Worm (Caenorhabditis elegans): Measurements from ENCODE around the gene Y51H7C.12.

Gene Y51H7C.12

DNA sequence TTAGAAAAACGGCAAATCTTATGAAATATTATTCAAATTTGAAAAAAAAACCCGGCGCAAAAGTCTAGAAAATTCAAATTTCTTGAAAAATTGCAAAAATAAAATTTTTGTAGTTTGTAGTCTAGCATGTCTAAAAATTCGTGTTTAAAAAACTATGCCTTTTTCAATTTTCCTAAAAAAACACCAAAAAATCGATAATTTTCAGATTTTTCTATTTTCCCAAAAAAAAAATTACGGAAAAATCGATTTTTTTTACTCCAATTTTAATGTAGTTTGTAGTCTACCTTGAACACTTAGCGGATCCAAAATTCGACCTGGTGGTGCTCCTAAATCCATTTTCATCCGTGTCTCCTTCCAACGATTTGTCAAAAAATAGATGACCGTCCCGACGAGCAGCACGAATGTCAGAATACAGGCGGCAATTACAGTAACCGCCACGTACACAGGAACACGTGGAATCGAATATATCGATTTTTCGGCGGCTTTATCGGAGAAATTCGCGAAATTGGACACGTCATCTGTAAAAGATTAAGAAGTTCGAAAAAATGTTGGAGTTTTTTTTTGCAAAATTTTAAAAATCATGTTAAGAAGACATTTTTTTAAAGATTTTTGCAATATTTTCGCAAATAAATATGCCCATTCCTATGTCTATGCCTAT lies 25.6 kb downstream of the Y51H7C.12 start (continued):
- no peak for TF ChIP-seq hpl-2 (GFP tag; optimal IDR thresholded peaks at IDR 0.05)

DNA sequence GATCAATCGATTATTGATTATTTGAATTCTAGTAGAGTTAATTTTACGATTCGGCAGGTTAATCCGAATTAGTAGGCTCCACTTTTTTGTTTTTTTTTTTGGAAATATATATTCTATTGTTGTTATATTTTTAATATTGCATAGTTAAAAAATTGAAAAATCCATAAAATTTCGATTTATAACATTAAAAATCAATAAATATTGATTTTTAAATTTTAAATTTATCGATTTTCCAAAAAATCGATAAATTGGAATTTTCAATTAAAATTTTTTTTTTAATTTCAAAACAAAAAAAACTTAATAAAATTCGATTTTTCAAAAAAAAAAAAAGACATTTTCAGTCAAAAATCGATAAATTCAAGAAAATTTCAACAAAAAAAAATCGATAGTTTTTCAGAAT lies 26.6 kb downstream of the Y51H7C.12 start:
- TF ChIP-seq pqm-1 (tag; optimal IDR thresholded peaks at IDR 0.05) (no peak), efl-1 (optimal IDR thresholded peaks at IDR 0.05) (no peak), efl-1 (GFP tag; optimal IDR thresholded peaks at IDR 0.05 in 1 of 2) (peak in 1 of 2 experiments; percentile 86)

DNA sequence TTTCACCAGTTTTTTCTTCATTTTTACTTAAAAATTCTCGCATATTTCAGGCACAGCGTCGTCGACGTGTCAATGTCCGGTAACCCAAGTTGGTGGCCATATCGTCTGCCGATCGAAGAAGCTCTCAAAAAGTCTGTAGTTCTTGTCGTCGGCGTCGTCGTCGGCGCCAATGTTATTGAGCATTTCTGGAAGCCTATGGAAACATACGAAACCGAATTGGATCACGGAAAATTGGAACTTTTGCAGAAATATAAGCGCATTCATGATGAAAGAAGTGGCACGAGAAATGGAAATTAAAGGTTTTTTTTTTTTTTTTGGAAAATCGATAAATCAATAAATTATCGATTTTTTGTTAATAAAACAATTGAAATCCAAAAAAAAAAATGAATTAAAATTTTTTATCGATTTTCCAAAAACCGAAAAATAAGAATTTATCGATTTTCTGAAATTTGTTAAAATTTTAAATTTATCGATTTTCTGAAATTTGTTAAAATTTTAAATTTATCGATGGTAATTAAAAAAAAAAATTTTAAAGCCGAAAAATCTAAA lies 34.1 kb downstream of the Y51H7C.12 start, which contains the start of gene alkb-1:
Gene alkb-1 (plus strand): TSS at position 51 of the 549 bp plus-strand sequence.
- TF ChIP-seq nhr-85 (tag) (no peak), Y116A8C.19 (tag; optimal IDR thresholded peaks at IDR 0.05; ENCODE audit: borderline replicate concordance) (no peak), jun-1 (tag; optimal IDR thresholded peaks at IDR 0.05) (no peak), grh-1 (GFP tag; IDR thresholded peaks at IDR 0.05) (no peak), nhr-71 (tag; optimal IDR thresholded peaks at IDR 0.05) (no peak), elt-2 (tag; optimal IDR thresholded peaks at IDR 0.05) (no peak), C04F5.9 (tag; optimal IDR thresholded peaks at IDR 0.05) (no peak), nhr-28 (tag; optimal IDR thresholded peaks at IDR 0.05) (no peak), ceh-63 (GFP tag; optimal IDR thresholded peaks at IDR 0.05) (no peak), egl-27 (tag; optimal IDR thresholded peaks at IDR 0.05) (no peak), C34B4.2 (tag; optimal IDR thresholded peaks at IDR 0.05) (no peak), fkh-8 (tag; optimal IDR thresholded peaks at IDR 0.05) (no peak), lin-35 (GFP tag; optimal IDR thresholded peaks at IDR 0.05) (no peak), blmp-1 (tag; optimal IDR thresholded peaks at IDR 0.05) (no peak), vab-15 (tag; optimal IDR thresholded peaks at IDR 0.05) (no peak), alr-1 (tag; optimal IDR thresholded peaks at IDR 0.05; ENCODE audit: borderline replicate concordance) (no peak), tlp-1 (tag; optimal IDR thresholded peaks at IDR 0.05) (no peak), tbx-2 (tag; optimal IDR thresholded peaks at IDR 0.05) (no peak)

DNA sequence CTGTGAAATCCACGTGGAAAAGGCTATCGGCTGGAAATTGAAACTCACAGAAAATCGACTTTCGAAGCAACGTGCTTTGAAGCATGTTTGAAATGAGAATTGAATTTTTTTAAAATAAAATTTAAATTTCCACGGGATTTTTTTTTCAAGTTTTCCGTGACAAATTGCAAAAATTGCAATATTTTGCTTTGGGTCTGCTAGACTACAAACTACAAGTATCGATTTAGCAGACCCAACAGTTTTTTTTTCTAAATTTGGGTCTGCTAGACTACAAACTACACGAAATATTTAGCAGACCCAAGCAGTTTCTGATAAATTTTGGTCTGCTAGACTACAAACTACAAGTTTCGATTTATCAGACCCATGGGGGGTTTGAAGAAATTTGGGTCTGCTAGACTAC lies 35.2 kb downstream of the Y51H7C.12 start, which contains the start of gene Y51H7C.9:
Gene Y51H7C.9 (minus strand): TSS at position 101 of the 400 bp plus-strand sequence.
- TF ChIP-seq ceh-63 (GFP tag; optimal IDR thresholded peaks at IDR 0.05) (no peak), swsn-7 (tag; optimal IDR thresholded peaks at IDR 0.05) (no peak), lin-14 (GFP tag; optimal IDR thresholded peaks at IDR 0.05) (no peak), pag-3 (tag; optimal IDR thresholded peaks at IDR 0.05; ENCODE audit: borderline replicate concordance, insufficient read depth) (no peak), sox-4 (tag; optimal IDR thresholded peaks at IDR 0.05) (no peak)

DNA sequence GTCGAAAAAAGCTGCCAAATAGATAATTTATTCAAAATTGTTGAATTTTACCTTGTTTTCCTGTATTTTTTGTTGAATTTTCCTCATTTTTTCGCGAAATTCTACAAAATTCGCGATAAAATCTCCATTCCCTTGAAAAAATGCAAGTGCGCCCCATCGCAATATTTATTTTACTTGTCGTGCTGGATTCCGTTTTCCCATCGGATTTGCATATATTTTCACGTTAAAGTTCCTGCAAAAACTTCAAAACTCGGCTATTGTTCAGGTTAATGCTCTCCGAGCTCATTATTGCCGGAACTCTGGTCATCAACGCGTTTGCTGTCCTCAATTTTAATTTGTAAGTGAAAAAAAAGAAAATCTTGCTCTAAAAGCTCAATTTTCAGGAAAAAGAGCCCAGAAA lies 43.5 kb downstream of the Y51H7C.12 start, which contains the start of the genes Y51H7C.41 and cogc-4:
Gene Y51H7C.41 (plus strand): TSS at position 266 of the 400 bp plus-strand sequence.
Gene cogc-4 (plus strand): TSS at position 386 of the 400 bp plus-strand sequence.
- TF ChIP-seq dpl-1 (GFP tag; optimal IDR thresholded peaks at IDR 0.05) (peak in 1 of 3 experiments; percentile 19), nhr-90 (tag; optimal IDR thresholded peaks at IDR 0.05; ENCODE audit: poor library complexity) (no peak), mep-1 (tag; optimal IDR thresholded peaks at IDR 0.05) (no peak), ceh-63 (GFP tag; optimal IDR thresholded peaks at IDR 0.05) (no peak), lin-35 (GFP tag; optimal IDR thresholded peaks at IDR 0.05) (no peak), efl-1 (optimal IDR thresholded peaks at IDR 0.05) (no peak), efl-1 (GFP tag; optimal IDR thresholded peaks at IDR 0.05 in 1 of 2) (peak in 1 of 2 experiments; percentile 90), nhr-76 (tag; optimal IDR thresholded peaks at IDR 0.05) (no peak)

DNA sequence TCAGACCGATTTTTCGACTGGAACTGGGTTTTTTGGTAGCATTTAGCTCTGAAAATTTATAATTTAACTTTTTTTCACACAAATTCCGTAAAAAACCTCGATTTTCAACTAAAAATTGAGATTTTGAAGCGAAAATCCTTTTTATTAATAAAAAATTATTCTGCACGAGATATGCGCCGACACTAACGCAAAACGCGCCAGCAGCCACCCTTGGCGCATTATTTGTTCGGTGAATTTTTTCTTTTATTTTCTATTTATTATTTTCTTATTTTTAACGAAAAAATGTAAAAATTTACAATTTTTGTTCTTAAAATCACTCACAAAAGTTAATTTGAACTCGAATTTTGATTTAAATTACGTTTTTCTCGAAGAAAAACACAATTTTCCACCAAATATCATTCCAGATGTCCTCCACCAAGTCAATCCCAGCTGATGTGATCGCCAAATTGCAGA lies 44.4 kb downstream of the Y51H7C.12 start, which contains the start of gene Y51H7C.7:
Gene Y51H7C.7 (plus strand): TSS at position 403 of the 453 bp plus-strand sequence.
- TF ChIP-seq fos-1 (tag; optimal IDR thresholded peaks at IDR 0.05) (peak; percentile 22), nhr-47 (tag; optimal IDR thresholded peaks at IDR 0.05) (peak; percentile 85), mef-2 (tag; optimal IDR thresholded peaks at IDR 0.05) (no peak), C16A3.4 (tag; optimal IDR thresholded peaks at IDR 0.05) (peak; percentile 27), pqm-1 (tag; optimal IDR thresholded peaks at IDR 0.05) (no peak), ztf-4 (tag; optimal IDR thresholded peaks at IDR 0.05) (no peak), tbx-2 (tag; optimal IDR thresholded peaks at IDR 0.05) (peak; percentile 74), elt-3 (tag; optimal IDR thresholded peaks at IDR 0.05) (peak in 2 of 6 experiments; percentile 16 to 49), rnt-1 (tag; optimal IDR thresholded peaks at IDR 0.05) (peak; percentile 73), ceh-82 (tag; optimal IDR thresholded peaks at IDR 0.05) (peak; percentile 72 to 90 (median 72)), efl-3 (GFP tag; optimal IDR thresholded peaks at IDR 0.05) (no peak), nhr-237 (tag; optimal IDR thresholded peaks at IDR 0.05) (no peak), lir-3 (tag; optimal IDR thresholded peaks at IDR 0.05; ENCODE audit: poor library complexity) (no peak), nhr-85 (tag) (no peak), elt-2 (tag; optimal IDR thresholded peaks at IDR 0.05) (peak; percentile 25)
